Worm (Caenorhabditis elegans) whole organism, L1 larva: Measurements from ENCODE around the gene C15H11.11.

Experiments
- Y116A8C.19 ChIP-seq: sonication (generic microtip); optimal IDR thresholded peaks from 2 replicates; lab custom pipeline; 2016; ENCODE audit warnings: missing compliant biosample characterization, missing genetic modification characterization, borderline replicate concordance
- blmp-1 ChIP-seq: fragments of 150-350 bp; optimal IDR thresholded peaks from 2 replicates; lab custom pipeline; 2014; ENCODE audit warnings: missing biosample characterization, missing genetic modification characterization
- ceh-8 ChIP-seq: fragments of 200-800 bp; sonication (Bioruptor generic); optimal IDR thresholded peaks from 2 replicates; lab custom pipeline; 2018; ENCODE audit warnings: mild to moderate bottlenecking, missing genetic modification characterization, moderate library complexity, missing compliant biosample characterization
- ceh-82 ChIP-seq, 3 experiments: fragments of 150-350 bp in 1 of 3; sonication (generic microtip) in 2 of 3; optimal IDR thresholded peaks; 2 replicates each; lab custom pipeline; 2014 to 2017; ENCODE audit warnings: missing biosample characterization in 3 of 3, missing genetic modification characterization in 3 of 3
- ceh-88 ChIP-seq: fragments of 200-800 bp; sonication (Bioruptor generic); IDR thresholded peaks from 2 replicates; pipeline ENCODE4 v1.3.6; 2022; ENCODE audit warnings: missing genetic modification characterization, missing compliant biosample characterization
- efl-1 ChIP-seq, 4 experiments: fragments of 150-350 bp; optimal IDR thresholded peaks in 3 of 4; peaks in 1 of 4; 1 replicate in 1 of 4; 2 replicates in 3 of 4; lab custom pipeline; 2014; ENCODE audit warnings: missing biosample characterization in 2 of 4, missing genetic modification characterization in 2 of 4, missing genetic modification reagents in 2 of 4
- egl-27 ChIP-seq, 2 experiments: fragments of 150-350 bp in 1 of 2; sonication (generic microtip); optimal IDR thresholded peaks; 3 replicates each; lab custom pipeline; 2017 to 2018; ENCODE audit warnings: missing biosample characterization in 2 of 2, missing genetic modification characterization in 2 of 2, missing genetic modification reagents in 2 of 2
- elt-2 ChIP-seq: sonication (generic microtip); optimal IDR thresholded peaks from 2 replicates; lab custom pipeline; 2016; ENCODE audit warnings: missing genetic modification characterization, mild to moderate bottlenecking, inconsistent platforms, missing compliant biosample characterization, missing genetic modification reagents
- elt-3 ChIP-seq, 6 experiments: fragments of 150-350 bp in 1 of 6; sonication (generic microtip); optimal IDR thresholded peaks; 2 replicates each; lab custom pipeline; 2017 to 2018; ENCODE audit warnings: missing biosample characterization in 6 of 6, missing genetic modification characterization in 6 of 6, inconsistent platforms in 1 of 6
- ets-5 ChIP-seq: fragments of 200-800 bp; sonication (Bioruptor generic); IDR thresholded peaks from 2 replicates; pipeline ENCODE4 v1.3.6; 2022; ENCODE audit warnings: missing genetic modification characterization, missing compliant biosample characterization
- fkh-10 ChIP-seq: sonication (generic microtip); optimal IDR thresholded peaks from 2 replicates; lab custom pipeline; 2017; ENCODE audit warnings: missing biosample characterization, missing genetic modification reagents, missing genetic modification characterization
- fkh-4 ChIP-seq: sonication (generic microtip); optimal IDR thresholded peaks from 2 replicates; lab custom pipeline; 2016; ENCODE audit warnings: missing compliant biosample characterization, missing genetic modification characterization, borderline replicate concordance
- irx-1 ChIP-seq: sonication (generic microtip); optimal IDR thresholded peaks from 2 replicates; lab custom pipeline; 2016; ENCODE audit warnings: missing genetic modification characterization, missing compliant biosample characterization
- isw-1 ChIP-seq: fragments of 200-800 bp; sonication (Bioruptor generic); IDR thresholded peaks from 2 replicates; pipeline ENCODE4 v1.3.6; 2022; ENCODE audit warnings: missing genetic modification characterization, missing compliant biosample characterization
- jun-1 ChIP-seq: fragments of 150-350 bp; optimal IDR thresholded peaks from 2 replicates; lab custom pipeline; 2014; ENCODE audit warnings: missing biosample characterization, missing genetic modification reagents, missing genetic modification characterization
- lin-39 ChIP-seq: fragments of 150-350 bp; optimal IDR thresholded peaks from 2 replicates; lab custom pipeline; 2014; ENCODE audit warnings: missing biosample characterization, missing genetic modification reagents, missing genetic modification characterization
- mab-9 ChIP-seq: fragments of 200-800 bp; sonication (Bioruptor generic); IDR thresholded peaks from 2 replicates; pipeline ENCODE4 v1.3.6; 2022; ENCODE audit warnings: missing genetic modification reagents, missing genetic modification characterization, missing compliant biosample characterization
- mep-1 ChIP-seq: fragments of 150-350 bp; optimal IDR thresholded peaks from 2 replicates; lab custom pipeline; 2014; ENCODE audit warnings: missing biosample characterization, missing genetic modification characterization
- nhr-12 ChIP-seq: sonication (generic microtip); optimal IDR thresholded peaks from 2 replicates; lab custom pipeline; 2017; ENCODE audit warnings: missing biosample characterization, missing genetic modification characterization
- nhr-19 ChIP-seq: fragments of 200-800 bp; sonication (Bioruptor generic); conservative IDR thresholded peaks from 2 replicates; pipeline ENCODE4 v1.3.6; 2022; ENCODE audit warnings: missing genetic modification characterization, missing compliant biosample characterization
- nhr-237 ChIP-seq: fragments of 150-350 bp; optimal IDR thresholded peaks from 2 replicates; lab custom pipeline; 2014; ENCODE audit warnings: missing biosample characterization, missing genetic modification characterization
- nhr-47 ChIP-seq: sonication (generic microtip); optimal IDR thresholded peaks from 2 replicates; lab custom pipeline; 2016; ENCODE audit warnings: mild to moderate bottlenecking, missing genetic modification characterization, moderate library complexity, missing compliant biosample characterization
- nhr-84 ChIP-seq: sonication (generic microtip); optimal IDR thresholded peaks from 2 replicates; lab custom pipeline; 2017; ENCODE audit warnings: missing biosample characterization, missing genetic modification characterization
- nhr-90 ChIP-seq: sonication (generic microtip); optimal IDR thresholded peaks from 2 replicates; lab custom pipeline; 2016; ENCODE audit warnings: mild to moderate bottlenecking, missing genetic modification characterization, missing compliant biosample characterization; ENCODE audit not compliant: poor library complexity
- pax-3 ChIP-seq: fragments of 200-800 bp; sonication (Bioruptor generic); optimal IDR thresholded peaks from 2 replicates; lab custom pipeline; 2018; ENCODE audit warnings: mild to moderate bottlenecking, missing genetic modification characterization, moderate library complexity, missing compliant biosample characterization
- rnt-1 ChIP-seq: sonication (generic microtip); optimal IDR thresholded peaks from 2 replicates; lab custom pipeline; 2016; ENCODE audit warnings: mild to moderate bottlenecking, missing genetic modification characterization, moderate library complexity, missing compliant biosample characterization
- snpc-4 ChIP-seq: fragments of 150-350 bp; optimal IDR thresholded peaks from 2 replicates; lab custom pipeline; 2014; ENCODE audit warnings: missing biosample characterization, missing genetic modification characterization
- snu-23 ChIP-seq: sonication (generic microtip); optimal IDR thresholded peaks from 2 replicates; lab custom pipeline; 2016; ENCODE audit warnings: missing genetic modification characterization, missing compliant biosample characterization
- sup-37 ChIP-seq: fragments of 200-800 bp; sonication (Bioruptor generic); optimal IDR thresholded peaks from 2 replicates; lab custom pipeline; 2018; ENCODE audit warnings: mild to moderate bottlenecking, missing genetic modification characterization, missing compliant biosample characterization
- swsn-7 ChIP-seq: sonication (generic microtip); optimal IDR thresholded peaks from 2 replicates; lab custom pipeline; 2016; ENCODE audit warnings: missing genetic modification characterization, missing compliant biosample characterization
- tlp-1 ChIP-seq: fragments of 150-350 bp; optimal IDR thresholded peaks from 2 replicates; lab custom pipeline; 2014; ENCODE audit warnings: missing biosample characterization, missing genetic modification characterization
- unc-130 ChIP-seq: fragments of 150-350 bp; optimal IDR thresholded peaks from 2 replicates; lab custom pipeline; 2017; ENCODE audit warnings: missing biosample characterization, missing genetic modification characterization, inconsistent platforms
- unc-30 ChIP-seq: sonication (generic microtip); optimal IDR thresholded peaks from 2 replicates; lab custom pipeline; 2017; ENCODE audit warnings: missing biosample characterization, missing genetic modification characterization
- unc-86 ChIP-seq: sonication (generic microtip); optimal IDR thresholded peaks from 2 replicates; lab custom pipeline; 2016; ENCODE audit warnings: missing genetic modification characterization, missing compliant biosample characterization
- xbp-1 ChIP-seq: sonication (generic microtip); optimal IDR thresholded peaks from 2 replicates; lab custom pipeline; 2016; ENCODE audit warnings: missing genetic modification characterization, missing compliant biosample characterization
- zip-4 ChIP-seq: fragments of 200-800 bp; sonication (Bioruptor generic); optimal IDR thresholded peaks from 2 replicates; lab custom pipeline; 2018; ENCODE audit warnings: mild to moderate bottlenecking, missing genetic modification characterization, moderate library complexity, missing compliant biosample characterization
- ztf-11 ChIP-seq, 2 experiments: sonication (generic microtip); optimal IDR thresholded peaks; 2 replicates each; lab custom pipeline; 2016 to 2017; ENCODE audit warnings: missing genetic modification characterization in 2 of 2, missing biosample characterization in 1 of 2, missing compliant biosample characterization in 1 of 2

The C15H11.11 gene

ce11 chrV:14405647-14406046, 9.7 kb upstream of the C15H11.11 start (continued):
- TF ChIP-seq ceh-8 (peak; percentile 90), efl-1 (optimal IDR thresholded peaks at IDR 0.05; lab: Kevin White, UChicago) (no peak), efl-1 (GFP tag; optimal IDR thresholded peaks at IDR 0.05 in 1 of 2; lab: Kevin White, UChicago) (no peak), isw-1 (GFP tag; lab: Robert Waterston, UW) (no peak), pax-3 (peak; percentile 5), fkh-10 (GFP tag; lab: Kevin White, UChicago) (no peak), nhr-237 (no peak), egl-27 (tag; optimal IDR thresholded peaks at IDR 0.05; lab: Kevin White, UChicago) (no peak)

DNA sequence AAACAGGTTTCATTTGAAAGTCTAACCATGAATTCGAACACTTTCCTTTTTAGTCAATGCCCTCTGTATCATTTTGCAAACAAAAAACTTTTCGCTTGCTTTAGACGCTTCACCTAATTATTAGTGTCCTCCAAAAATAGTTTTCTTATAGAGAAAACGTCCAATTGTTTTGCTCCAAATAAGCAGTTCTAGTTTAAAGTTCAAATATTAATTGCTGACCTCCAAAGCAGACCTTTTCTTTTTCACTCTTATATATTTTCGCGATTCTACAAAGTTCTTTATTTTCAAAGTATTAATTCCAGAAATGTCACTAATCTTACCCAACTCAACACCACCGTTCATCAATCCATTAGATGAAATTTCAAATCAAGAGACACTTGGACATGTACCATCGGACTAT, 6.5 kb upstream of the C15H11.11 start, which contains the start of gene gnrr-2:
TSS of gene gnrr-2 (plus strand) at position 301 of the 400 bp plus-strand sequence.
- TF ChIP-seq sup-37 (GFP tag; lab: Kevin White, UChicago) (no peak), elt-3 (tag; optimal IDR thresholded peaks at IDR 0.05; lab: Kevin White, UChicago) (no peak), ets-5 (no peak), fkh-4 (no peak), nhr-12 (tag; lab: Kevin White, UChicago) (no peak), ceh-88 (GFP tag; lab: Robert Waterston, UW) (no peak), pax-3 (no peak), ceh-82 (tag; optimal IDR thresholded peaks at IDR 0.05; lab: Kevin White, UChicago) (no peak), snu-23 (no peak), nhr-90 (no peak), efl-1 (optimal IDR thresholded peaks at IDR 0.05; lab: Kevin White, UChicago) (no peak), efl-1 (GFP tag; optimal IDR thresholded peaks at IDR 0.05 in 1 of 2; lab: Kevin White, UChicago) (no peak)
- TF ChIP-seq, all 84 proteins: peak for 0

ce11 chrV:14409905-14410304, 5.4 kb upstream of the C15H11.11 start:
- TF ChIP-seq ets-5 = no peak
- TF ChIP-seq blmp-1 (tag; lab: Kevin White, UChicago) = no peak
- no peak for TF ChIP-seq mab-9 (GFP tag; lab: Robert Waterston, UW)
- TF ChIP-seq snpc-4 (tag; lab: Kevin White, UChicago) = no peak
- no peak for TF ChIP-seq ztf-11 (tag; optimal IDR thresholded peaks at IDR 0.05; lab: Kevin White, UChicago)
- no peak for TF ChIP-seq xbp-1 (tag; lab: Kevin White, UChicago)
- TF ChIP-seq Y116A8C.19 (tag; lab: Kevin White, UChicago) = no peak
- no peak for TF ChIP-seq unc-86 (tag; lab: Kevin White, UChicago)
- TF ChIP-seq nhr-84 (tag; lab: Kevin White, UChicago) = no peak
- TF ChIP-seq fkh-10 (GFP tag; lab: Kevin White, UChicago) = no peak
- no peak for TF ChIP-seq ceh-8
- no peak for TF ChIP-seq swsn-7 (tag; lab: Kevin White, UChicago)
- TF ChIP-seq rnt-1 (tag; lab: Kevin White, UChicago) = no peak
- TF ChIP-seq unc-130 (tag; lab: Kevin White, UChicago) = no peak
- no peak for TF ChIP-seq unc-30 (tag; lab: Kevin White, UChicago)
- TF ChIP-seq zip-4 (GFP tag; lab: Kevin White, UChicago) = no peak
- TF ChIP-seq nhr-90 = no peak
- TF ChIP-seq irx-1 = no peak

ce11 chrV:14411989-14412388, 3.3 kb upstream of the C15H11.11 start:
- TF ChIP-seq efl-1 (optimal IDR thresholded peaks at IDR 0.05; lab: Kevin White, UChicago) (no peak), efl-1 (GFP tag; optimal IDR thresholded peaks at IDR 0.05 in 1 of 2; lab: Kevin White, UChicago) (peak in 1 of 2 experiments; percentile 84), mep-1 (tag; lab: Kevin White, UChicago) (no peak), isw-1 (GFP tag; lab: Robert Waterston, UW) (no peak), tlp-1 (tag; lab: Kevin White, UChicago) (no peak), zip-4 (GFP tag; lab: Kevin White, UChicago) (no peak), mab-9 (GFP tag; lab: Robert Waterston, UW) (no peak), ets-5 (no peak)

- no peak for TF ChIP-seq nhr-19 (GFP tag; lab: Robert Waterston, UW)
- peak; percentile 2 for TF ChIP-seq pax-3
- TF ChIP-seq nhr-47 (tag; lab: Kevin White, UChicago) = no peak
- TF ChIP-seq efl-1 (optimal IDR thresholded peaks at IDR 0.05; lab: Kevin White, UChicago) = no peak
- peak in 1 of 2 experiments; percentile 41 for TF ChIP-seq efl-1 (GFP tag; optimal IDR thresholded peaks at IDR 0.05 in 1 of 2; lab: Kevin White, UChicago)
- TF ChIP-seq irx-1 = no peak
- peak; percentile 63 for TF ChIP-seq jun-1 (tag; lab: Kevin White, UChicago)
- TF ChIP-seq elt-2 (tag; lab: Kevin White, UChicago) = peak; percentile 60
- no peak for TF ChIP-seq lin-39
- no peak for TF ChIP-seq fkh-4
- no peak for TF ChIP-seq elt-3 (tag; optimal IDR thresholded peaks at IDR 0.05; lab: Kevin White, UChicago)
- TF ChIP-seq unc-86 (tag; lab: Kevin White, UChicago) = no peak
Measured at ce11 chrV:14414032-14414431, 1.3 kb upstream of the C15H11.11 start.
